Worm (Caenorhabditis elegans): Measurements from ENCODE around the gene F25E5.5.
A peak's percentile ranks its signal among the peaks of the same experiment; 100 is the strongest.

The F25E5.5 gene

ce11 chrV:7451421-7451820 is 4.4 kb downstream of the F25E5.5 start, which contains the start of gene try-11:
TSS of gene try-11 (plus strand) at chrV:7451721.
- TF ChIP-seq nhr-47 (tag; optimal IDR thresholded peaks at IDR 0.05) (no peak), ceh-88 (GFP tag; IDR thresholded peaks at IDR 0.05) (no peak), nhr-28 (tag; optimal IDR thresholded peaks at IDR 0.05) (no peak), egl-13 (tag; optimal IDR thresholded peaks at IDR 0.05) (no peak), efl-1 (optimal IDR thresholded peaks at IDR 0.05) (no peak), efl-1 (GFP tag; optimal IDR thresholded peaks at IDR 0.05 in 1 of 2) (peak in 1 of 2 experiments; percentile 24)

ce11 chrV:7454236-7454635 is 7.2 kb downstream of the F25E5.5 start, which contains the start of gene try-8:
TSS of gene try-8 (minus strand) at chrV:7454336.
- no peak for TF ChIP-seq lin-14 (GFP tag; optimal IDR thresholded peaks at IDR 0.05)
- no peak for TF ChIP-seq egl-27 (tag; optimal IDR thresholded peaks at IDR 0.05)
- TF ChIP-seq pqm-1 (tag; optimal IDR thresholded peaks at IDR 0.05) = no peak
- no peak for TF ChIP-seq nhr-20 (tag; optimal IDR thresholded peaks at IDR 0.05)
- TF ChIP-seq ama-1 (optimal IDR thresholded peaks at IDR 0.05) = no peak
- TF ChIP-seq fkh-8 (tag; optimal IDR thresholded peaks at IDR 0.05) = no peak
- no peak for TF ChIP-seq nhr-12 (tag; optimal IDR thresholded peaks at IDR 0.05)
- no peak for TF ChIP-seq nhr-77 (tag; optimal IDR thresholded peaks at IDR 0.05)
- TF ChIP-seq Y116A8C.19 (tag; optimal IDR thresholded peaks at IDR 0.05; ENCODE audit: borderline replicate concordance) = no peak
- no peak for TF ChIP-seq blmp-1 (tag; optimal IDR thresholded peaks at IDR 0.05)
- no peak for TF ChIP-seq lir-3 (tag; optimal IDR thresholded peaks at IDR 0.05; ENCODE audit: poor library complexity)
- no peak for TF ChIP-seq nhr-71 (tag; optimal IDR thresholded peaks at IDR 0.05)

- TF ChIP-seq alr-1 (tag; optimal IDR thresholded peaks at IDR 0.05; ENCODE audit: borderline replicate concordance) = no peak
- TF ChIP-seq vab-15 (tag; optimal IDR thresholded peaks at IDR 0.05) = no peak
- TF ChIP-seq ceh-88 (GFP tag; IDR thresholded peaks at IDR 0.05) = no peak
- TF ChIP-seq elt-2 (tag; optimal IDR thresholded peaks at IDR 0.05) = no peak
- TF ChIP-seq snpc-4 (tag; optimal IDR thresholded peaks at IDR 0.05) = no peak
- TF ChIP-seq nhr-19 (GFP tag; conservative IDR thresholded peaks at IDR 0.05) = no peak
- no peak for TF ChIP-seq ceh-82 (tag; optimal IDR thresholded peaks at IDR 0.05)
- no peak for TF ChIP-seq grh-1 (GFP tag; IDR thresholded peaks at IDR 0.05)
- TF ChIP-seq dsc-1 (tag; optimal IDR thresholded peaks at IDR 0.05) = no peak
- no peak for TF ChIP-seq zip-4 (GFP tag; optimal IDR thresholded peaks at IDR 0.05)
- TF ChIP-seq fkh-8 (tag; optimal IDR thresholded peaks at IDR 0.05) = no peak
- TF ChIP-seq nhr-28 (tag; optimal IDR thresholded peaks at IDR 0.05) = no peak
Measured at ce11 chrV:7455008-7455407, 7.9 kb downstream of the F25E5.5 start, which contains the start of gene F25E5.2. TSS of gene F25E5.2 (plus strand) at chrV:7455308.

ce11 chrV:7460898-7461297 is 13.8 kb downstream of the F25E5.5 start, which contains the start of gene srh-92:
TSS of gene srh-92 (minus strand) at chrV:7460998.
- no peak for TF ChIP-seq nhr-85 (tag)
- no peak for TF ChIP-seq fkh-8 (tag; optimal IDR thresholded peaks at IDR 0.05)
- TF ChIP-seq ceh-82 (tag; optimal IDR thresholded peaks at IDR 0.05) = no peak
- TF ChIP-seq elt-2 (tag; optimal IDR thresholded peaks at IDR 0.05) = no peak
- TF ChIP-seq zag-1 (tag; optimal IDR thresholded peaks at IDR 0.05) = no peak
- no peak for TF ChIP-seq nhr-11 (tag; optimal IDR thresholded peaks at IDR 0.05)
- TF ChIP-seq unc-30 (tag; optimal IDR thresholded peaks at IDR 0.05) = no peak
- TF ChIP-seq snpc-4 (tag; optimal IDR thresholded peaks at IDR 0.05) = no peak
- no peak for TF ChIP-seq blmp-1 (tag; optimal IDR thresholded peaks at IDR 0.05)

- no peak for TF ChIP-seq ceh-63 (GFP tag; optimal IDR thresholded peaks at IDR 0.05)
- no peak for TF ChIP-seq nhr-11 (tag; optimal IDR thresholded peaks at IDR 0.05)
- no peak for TF ChIP-seq nhr-77 (tag; optimal IDR thresholded peaks at IDR 0.05)
Measured at ce11 chrV:7464696-7465095, 17.6 kb downstream of the F25E5.5 start, which contains the start of gene srh-89. TSS of gene srh-89 (minus strand) at chrV:7464796.

- peak; percentile 61 for TF ChIP-seq nhr-90 (tag; optimal IDR thresholded peaks at IDR 0.05; ENCODE audit: poor library complexity)
- peak; percentile 33 for TF ChIP-seq elt-2 (tag; optimal IDR thresholded peaks at IDR 0.05)
- TF ChIP-seq ceh-8 (GFP tag; optimal IDR thresholded peaks at IDR 0.05) = peak; percentile 18
- no peak for TF ChIP-seq zip-4 (GFP tag; optimal IDR thresholded peaks at IDR 0.05)
- TF ChIP-seq ztf-11 (tag; optimal IDR thresholded peaks at IDR 0.05) = peak in 1 of 2 experiments; percentile 72
- TF ChIP-seq tbx-2 (tag; optimal IDR thresholded peaks at IDR 0.05) = peak; percentile 75
- TF ChIP-seq elt-3 (tag; optimal IDR thresholded peaks at IDR 0.05) = no peak
- peak; percentile 61 for TF ChIP-seq swsn-7 (tag; optimal IDR thresholded peaks at IDR 0.05)
- peak; percentile 47 for TF ChIP-seq snpc-4 (tag; optimal IDR thresholded peaks at IDR 0.05)
- no peak for TF ChIP-seq pag-3 (tag; optimal IDR thresholded peaks at IDR 0.05; ENCODE audit: borderline replicate concordance, insufficient read depth)
- no peak for TF ChIP-seq mef-2 (tag; optimal IDR thresholded peaks at IDR 0.05)
- TF ChIP-seq isw-1 (GFP tag; IDR thresholded peaks at IDR 0.05) = peak; percentile 57
- TF ChIP-seq sox-4 (tag; optimal IDR thresholded peaks at IDR 0.05) = peak; percentile 38
- TF ChIP-seq nhr-85 (tag) = peak; percentile 87
- TF ChIP-seq nhr-84 (tag; optimal IDR thresholded peaks at IDR 0.05) = no peak
Measured at ce11 chrV:7465509-7465908, 18.4 kb downstream of the F25E5.5 start, which contains the start of gene F25E5.1. TSS of gene F25E5.1 (plus strand) at chrV:7465884.

Data from whole organism, L1 larva.